Fruit fly (Drosophila melanogaster) whole organism, embryonic: ENCODE results near the gene CG17752.

ENCODE experiments used
- Adf1 ChIP-seq: fragments of 200-800 bp; sonication (Bioruptor generic); IDR thresholded peaks from 2 replicates; pipeline ENCODE4 v1.3.6; 2022; ENCODE audit warnings: missing biosample characterization, missing genetic modification characterization
- Antp ChIP-seq: fragments of 200-800 bp; sonication (Bioruptor generic); optimal IDR thresholded peaks from 3 replicates; lab custom pipeline; 2016; ENCODE audit warnings: missing biosample characterization, missing genetic modification characterization
- Atf3 ChIP-seq: fragments of 200-800 bp; sonication (Bioruptor generic); optimal IDR thresholded peaks from 3 replicates; lab custom pipeline; 2016; ENCODE audit warnings: missing biosample characterization, missing genetic modification characterization
- Awh ChIP-seq: fragments of 200-800 bp; sonication (Bioruptor generic); IDR thresholded peaks from 2 replicates; pipeline ENCODE4, ENCODE4 v1.3.6; 2022; ENCODE audit warnings: missing biosample characterization, missing genetic modification characterization
- Blimp-1 ChIP-seq: fragments of 200-800 bp; sonication (Bioruptor generic); optimal IDR thresholded peaks from 3 replicates; lab custom pipeline; 2018; ENCODE audit warnings: missing biosample characterization, missing genetic modification characterization, mild to moderate bottlenecking, moderate library complexity, missing genetic modification reagents
- CG12769 ChIP-seq: fragments of 200-800 bp; sonication (Bioruptor generic); optimal IDR thresholded peaks from 2 replicates; lab custom pipeline; 2019; ENCODE audit warnings: missing biosample characterization, mild to moderate bottlenecking, missing genetic modification characterization, moderate library complexity
- CG13123 ChIP-seq: fragments of 200-800 bp; sonication (Bioruptor generic); optimal IDR thresholded peaks from 2 replicates; lab custom pipeline; 2016; ENCODE audit warnings: missing biosample characterization, missing genetic modification characterization
- CG13287 ChIP-seq: fragments of 200-800 bp; sonication (Bioruptor generic); IDR thresholded peaks from 2 replicates; pipeline ENCODE4 v1.3.6; 2022; ENCODE audit warnings: missing biosample characterization, missing genetic modification characterization; ENCODE audit not compliant: partially characterized antibody
- CG17612 ChIP-seq: fragments of 200-800 bp; sonication (Bioruptor generic); IDR thresholded peaks from 2 replicates; pipeline ENCODE4 v1.3.6; 2022; ENCODE audit warnings: missing biosample characterization, missing genetic modification characterization
- CG17912 ChIP-seq: fragments of 200-800 bp; sonication (Bioruptor generic); optimal IDR thresholded peaks from 2 replicates; lab custom pipeline; 2018; ENCODE audit warnings: missing biosample characterization, mild to moderate bottlenecking, missing genetic modification characterization
- CG18764 ChIP-seq: fragments of 200-800 bp; sonication (Bioruptor generic); optimal IDR thresholded peaks from 3 replicates; lab custom pipeline; 2016; ENCODE audit warnings: missing biosample characterization, missing genetic modification characterization
- CG3407 ChIP-seq: fragments of 200-800 bp; sonication (Bioruptor generic); optimal IDR thresholded peaks from 2 replicates; lab custom pipeline; 2018; ENCODE audit warnings: missing biosample characterization, mild to moderate bottlenecking, missing genetic modification characterization
- CG4707 ChIP-seq: fragments of 200-800 bp; sonication (Bioruptor generic); optimal IDR thresholded peaks from 2 replicates; lab custom pipeline; 2018; ENCODE audit warnings: missing biosample characterization, mild to moderate bottlenecking, missing genetic modification characterization, moderate library complexity
- CG5180 ChIP-seq: fragments of 200-800 bp; sonication (Bioruptor generic); optimal IDR thresholded peaks from 3 replicates; lab custom pipeline; 2017; ENCODE audit warnings: missing biosample characterization, missing genetic modification characterization, mild to moderate bottlenecking, moderate library complexity, missing genetic modification reagents
- Dll ChIP-seq: fragments of 200-800 bp; sonication (Bioruptor generic); IDR thresholded peaks from 4 replicates; pipeline ENCODE4 v1.3.6; 2022; ENCODE audit warnings: missing biosample characterization, missing genetic modification characterization; ENCODE audit not compliant: partially characterized antibody
- Doc3 ChIP-seq: fragments of 200-800 bp; sonication (Bioruptor generic); IDR thresholded peaks from 3 replicates; pipeline ENCODE4 v1.3.6; 2022; ENCODE audit warnings: missing biosample characterization, missing genetic modification characterization; ENCODE audit not compliant: partially characterized antibody
- Drgx ChIP-seq: fragments of 200-800 bp; sonication (Bioruptor generic); IDR thresholded peaks from 2 replicates; pipeline ENCODE4 v1.3.6; 2022; ENCODE audit warnings: missing biosample characterization, missing genetic modification characterization
- Eip74EF ChIP-seq, 2 experiments: fragments of 200-800 bp in 1 of 2; fragments of >200 bp in 1 of 2; sonication (Bioruptor generic) in 1 of 2; optimal IDR thresholded peaks; 2 replicates each; lab custom pipeline; 2017 to 2019; ENCODE audit warnings: missing biosample characterization in 2 of 2, missing genetic modification characterization in 2 of 2, mild to moderate bottlenecking in 1 of 2, moderate library complexity in 1 of 2
- HLH3B ChIP-seq: fragments of 200-800 bp; sonication (Bioruptor generic); IDR thresholded peaks from 2 replicates; pipeline ENCODE4 v1.3.6; 2022; ENCODE audit warnings: missing biosample characterization, missing genetic modification characterization
- Max ChIP-seq: fragments of 200-800 bp; sonication (Bioruptor generic); optimal IDR thresholded peaks from 2 replicates; lab custom pipeline; 2016; ENCODE audit warnings: missing biosample characterization, mild to moderate bottlenecking, missing genetic modification characterization
- Meics ChIP-seq: fragments of 200-800 bp; sonication (Bioruptor generic); optimal IDR thresholded peaks from 2 replicates; lab custom pipeline; 2017; ENCODE audit warnings: missing biosample characterization, mild to moderate bottlenecking, missing genetic modification characterization
- Sry-δ ChIP-seq: fragments of 200-800 bp; sonication (Bioruptor generic); optimal IDR thresholded peaks from 2 replicates; lab custom pipeline; 2016; ENCODE audit warnings: missing biosample characterization, missing genetic modification characterization
- Trl ChIP-seq, 3 experiments: fragments of >200 bp in 2 of 3; fragments of 200-800 bp in 1 of 3; sonication (Bioruptor generic) in 1 of 3; optimal IDR thresholded peaks; 2 replicates in 1 of 3; 3 replicates in 2 of 3; lab custom pipeline; 2016 to 2017; ENCODE audit warnings: missing biosample characterization in 1 of 3, missing genetic modification characterization in 1 of 3
- Xrp1 ChIP-seq: fragments of 200-800 bp; sonication (Bioruptor generic); IDR thresholded peaks from 2 replicates; pipeline ENCODE4 v1.3.6; 2022; ENCODE audit warnings: missing biosample characterization, missing genetic modification characterization
- bsh ChIP-seq, 2 experiments: fragments of 200-800 bp; sonication (Bioruptor generic); optimal IDR thresholded peaks; 2 replicates each; lab custom pipeline; 2017 to 2018; ENCODE audit warnings: mild to moderate bottlenecking in 2 of 2, missing biosample characterization in 2 of 2, missing genetic modification characterization in 2 of 2, moderate library complexity in 1 of 2
- cg ChIP-seq: fragments of 200-800 bp; sonication (Bioruptor generic); optimal IDR thresholded peaks from 3 replicates; lab custom pipeline; 2019; ENCODE audit warnings: missing biosample characterization, mild to moderate bottlenecking, missing genetic modification characterization, moderate library complexity
- chn ChIP-seq: fragments of 200-800 bp; sonication (Bioruptor generic); optimal IDR thresholded peaks from 2 replicates; lab custom pipeline; 2016; ENCODE audit warnings: missing biosample characterization, missing genetic modification characterization
- ci ChIP-seq: fragments of 200-800 bp; sonication (Bioruptor generic); IDR thresholded peaks from 3 replicates; pipeline ENCODE4 v1.3.6; 2022; ENCODE audit warnings: missing biosample characterization, missing genetic modification characterization
- corto ChIP-seq: fragments of 200-800 bp; sonication (Bioruptor generic); optimal IDR thresholded peaks from 2 replicates; lab custom pipeline; 2016; ENCODE audit warnings: missing biosample characterization, mild to moderate bottlenecking, missing genetic modification characterization, moderate library complexity
- croc ChIP-seq: fragments of 200-800 bp; sonication (Bioruptor generic); conservative IDR thresholded peaks from 3 replicates; pipeline ENCODE4 v1.3.6; 2022; ENCODE audit warnings: missing biosample characterization, missing genetic modification characterization
- fd3F ChIP-seq: fragments of 200-800 bp; sonication (Bioruptor generic); optimal IDR thresholded peaks from 2 replicates; lab custom pipeline; 2018; ENCODE audit warnings: missing biosample characterization, mild to moderate bottlenecking, missing genetic modification characterization, moderate library complexity
- fu2 ChIP-seq: fragments of 200-800 bp; sonication (Bioruptor generic); optimal IDR thresholded peaks from 2 replicates; lab custom pipeline; 2016; ENCODE audit warnings: missing biosample characterization, missing genetic modification characterization
- gcm ChIP-seq: fragments of 200-800 bp; sonication (Bioruptor generic); optimal IDR thresholded peaks from 2 replicates; lab custom pipeline; 2019; ENCODE audit warnings: missing biosample characterization, mild to moderate bottlenecking, missing genetic modification characterization, moderate library complexity
- grau ChIP-seq: fragments of 200-800 bp; optimal IDR thresholded peaks from 3 replicates; lab custom pipeline; 2019; ENCODE audit warnings: missing biosample characterization, mild to moderate bottlenecking, missing genetic modification characterization, moderate library complexity
- hkb ChIP-seq, 2 experiments: fragments of 200-800 bp in 1 of 2; fragments of >200 bp in 1 of 2; sonication (Bioruptor generic) in 1 of 2; IDR thresholded peaks in 1 of 2; optimal IDR thresholded peaks in 1 of 2; 2 replicates each; pipeline versions ENCODE4 v1.3.6 to Lab custom; 2017 to 2022; ENCODE audit warnings: missing biosample characterization in 1 of 2, missing genetic modification characterization in 1 of 2
- lbe ChIP-seq: fragments of 200-800 bp; sonication (Bioruptor generic); optimal IDR thresholded peaks from 2 replicates; lab custom pipeline; 2016; ENCODE audit warnings: missing biosample characterization, mild to moderate bottlenecking, missing genetic modification characterization
- mirr ChIP-seq: fragments of 200-800 bp; sonication (Bioruptor generic); optimal IDR thresholded peaks from 3 replicates; lab custom pipeline; 2018; ENCODE audit warnings: missing biosample characterization, mild to moderate bottlenecking, missing genetic modification characterization
- otp ChIP-seq: fragments of 200-800 bp; sonication (Bioruptor generic); IDR thresholded peaks from 3 replicates; pipeline ENCODE4, ENCODE4 v1.3.6; 2022; ENCODE audit warnings: missing biosample characterization, missing genetic modification characterization
- peb ChIP-seq: fragments of 200-800 bp; sonication (Bioruptor generic); IDR thresholded peaks from 2 replicates; pipeline ENCODE4 v1.3.6; 2022; ENCODE audit warnings: missing biosample characterization, missing genetic modification characterization
- phol ChIP-seq: fragments of 200-800 bp; sonication (Bioruptor generic); optimal IDR thresholded peaks from 3 replicates; lab custom pipeline; 2018; ENCODE audit warnings: missing biosample characterization, mild to moderate bottlenecking, missing genetic modification characterization, moderate library complexity
- pros ChIP-seq: fragments of 200-800 bp; sonication (Bioruptor generic); optimal IDR thresholded peaks from 3 replicates; lab custom pipeline; 2019; ENCODE audit warnings: missing biosample characterization, mild to moderate bottlenecking, missing genetic modification characterization, moderate library complexity
- sd ChIP-seq: fragments of 200-800 bp; sonication (Bioruptor generic); optimal IDR thresholded peaks from 3 replicates; lab custom pipeline; 2018; ENCODE audit warnings: missing biosample characterization, mild to moderate bottlenecking, missing genetic modification characterization, moderate library complexity
- sens ChIP-seq: fragments of 200-800 bp; sonication (Bioruptor generic); peaks from one replicate; lab custom pipeline; 2016; ENCODE audit warnings: missing biosample characterization, missing genetic modification characterization
- slou ChIP-seq: fragments of 200-800 bp; sonication (Bioruptor generic); optimal IDR thresholded peaks from 3 replicates; lab custom pipeline; 2016; ENCODE audit warnings: missing biosample characterization, missing genetic modification characterization
- sr ChIP-seq: fragments of 200-800 bp; sonication (Bioruptor generic); IDR thresholded peaks from 3 replicates; pipeline ENCODE4 v1.3.6; 2022; ENCODE audit warnings: missing biosample characterization, missing genetic modification characterization
- tna ChIP-seq: fragments of 200-800 bp; sonication (Bioruptor generic); IDR thresholded peaks from 2 replicates; pipeline ENCODE4 v1.3.6; 2022; ENCODE audit warnings: missing biosample characterization, missing genetic modification characterization; ENCODE audit not compliant: partially characterized antibody
- ttk ChIP-seq: fragments of 200-800 bp; sonication (Bioruptor generic); IDR thresholded peaks from 2 replicates; pipeline ENCODE4 v2.1.2; 2022; ENCODE audit warnings: missing biosample characterization, missing genetic modification characterization
- twi ChIP-seq: fragments of 200-800 bp; optimal IDR thresholded peaks from 2 replicates; lab custom pipeline; 2019; ENCODE audit warnings: missing biosample characterization, mild to moderate bottlenecking, missing genetic modification characterization, moderate library complexity
- wek ChIP-seq: fragments of 200-800 bp; sonication (Bioruptor generic); optimal IDR thresholded peaks from 3 replicates; lab custom pipeline; 2018; ENCODE audit warnings: missing biosample characterization, mild to moderate bottlenecking, missing genetic modification characterization, moderate library complexity

Gene CG17752

dm6 chr3R:19568736-19569135 lies 41.3 kb upstream of the CG17752 start (continued):
- no peak for TF ChIP-seq bsh (GFP tag; optimal IDR thresholded peaks at IDR 0.05; lab: Kevin White, UChicago)
- no peak for TF ChIP-seq Max (GFP tag; lab: Kevin White, UChicago)
- TF ChIP-seq slou (GFP tag; lab: Kevin White, UChicago) = no peak
- no peak for TF ChIP-seq Sry-δ (GFP tag; lab: Kevin White, UChicago)
- TF ChIP-seq fd3F (GFP tag; lab: Kevin White, UChicago) = no peak
- no peak for TF ChIP-seq grau
- TF ChIP-seq sens (GFP tag; lab: Kevin White, UChicago) = no peak
- peak; percentile 86 for TF ChIP-seq hkb (optimal IDR thresholded peaks at IDR 0.05; lab: Kevin White, UChicago)
- no peak for TF ChIP-seq hkb (GFP tag; IDR thresholded peaks at IDR 0.05; lab: Robert Waterston, UW)
- no peak for TF ChIP-seq mirr
- no peak for TF ChIP-seq Antp
- no peak for TF ChIP-seq CG17912
- TF ChIP-seq tna (GFP tag; lab: Robert Waterston, UW) = peak; percentile 52; the same call in 1 of the 2 replicates
- peak in 1 of 2 experiments; percentile 6 for TF ChIP-seq Eip74EF (GFP tag; optimal IDR thresholded peaks at IDR 0.05; lab: Kevin White, UChicago)
- TF ChIP-seq sd (tag; lab: Kevin White, UChicago) = peak; percentile 70
- no peak for TF ChIP-seq wek
- TF ChIP-seq CG17612 (GFP tag; lab: Robert Waterston, UW) = no peak
- no peak for TF ChIP-seq Drgx
- no peak for TF ChIP-seq CG13123 (GFP tag; lab: Kevin White, UChicago)
- peak; percentile 69 for TF ChIP-seq gcm (GFP tag; lab: Kevin White, UChicago)
- no peak for TF ChIP-seq lbe (GFP tag; lab: Kevin White, UChicago)
- no peak for TF ChIP-seq fu2 (GFP tag; lab: Kevin White, UChicago)
- TF ChIP-seq pros = peak; percentile 15
- TF ChIP-seq sr (GFP tag; lab: Robert Waterston, UW) = no peak
- no peak for TF ChIP-seq phol (tag; lab: Kevin White, UChicago)
- TF ChIP-seq Blimp-1 (GFP tag; lab: Kevin White, UChicago) = no peak
- TF ChIP-seq CG4707 = no peak
- TF ChIP-seq Dll = peak; percentile 51; the same call in 2 of the 4 replicates
- no peak for TF ChIP-seq otp (GFP tag; lab: Robert Waterston, UW)
- TF ChIP-seq twi (tag; lab: Kevin White, UChicago) = no peak
- TF ChIP-seq cg = no peak
- peak; percentile 68 to 83 for TF ChIP-seq Trl (optimal IDR thresholded peaks at IDR 0.05; lab: Kevin White, UChicago)
- no peak for TF ChIP-seq Trl (GFP tag; optimal IDR thresholded peaks at IDR 0.05; lab: Kevin White, UChicago)
- TF ChIP-seq corto (GFP tag; lab: Kevin White, UChicago) = peak; percentile 11
- no peak for TF ChIP-seq Atf3
- no peak for TF ChIP-seq ci (GFP tag; lab: Robert Waterston, UW)
- TF ChIP-seq CG3407 (GFP tag; lab: Kevin White, UChicago) = no peak
- TF ChIP-seq CG12769 (tag; lab: Kevin White, UChicago) = no peak
- no peak for TF ChIP-seq Xrp1 (GFP tag; lab: Robert Waterston, UW)
- TF ChIP-seq CG5180 = no peak
- no peak for TF ChIP-seq Awh (GFP tag; lab: Robert Waterston, UW)
- no peak for TF ChIP-seq HLH3B (GFP tag; lab: Robert Waterston, UW)
- no peak for TF ChIP-seq ttk
- TF ChIP-seq peb (GFP tag; lab: Robert Waterston, UW) = no peak
- no peak for TF ChIP-seq chn (GFP tag; lab: Kevin White, UChicago)
- peak; percentile 49; the same call in 1 of the 3 replicates for TF ChIP-seq Doc3 (GFP tag; lab: Robert Waterston, UW)
- TF ChIP-seq Meics = no peak
- TF ChIP-seq CG13287 (GFP tag; lab: Robert Waterston, UW) = peak; percentile 76
- no peak for TF ChIP-seq CG18764 (GFP tag; lab: Kevin White, UChicago)
- TF ChIP-seq croc (GFP tag; lab: Robert Waterston, UW) = no peak
- no peak for TF ChIP-seq Adf1 (GFP tag; lab: Robert Waterston, UW)
